Worm (Caenorhabditis elegans) whole organism, L1 larva: Measurements from ENCODE around the gene ceh-57.

Experiments used
- C04F5.9 ChIP-seq: sonication (generic microtip); optimal IDR thresholded peaks from 2 replicates; lab custom pipeline; 2016; ENCODE audit warnings: missing genetic modification characterization, missing compliant biosample characterization
- C16A3.4 ChIP-seq: fragments of 150-350 bp; optimal IDR thresholded peaks from 2 replicates; lab custom pipeline; 2014; ENCODE audit warnings: missing biosample characterization, missing genetic modification characterization
- F16B12.6 ChIP-seq: fragments of 150-350 bp; optimal IDR thresholded peaks from 2 replicates; lab custom pipeline; 2014; ENCODE audit warnings: missing biosample characterization, missing genetic modification characterization
- Y116A8C.19 ChIP-seq: sonication (generic microtip); optimal IDR thresholded peaks from 2 replicates; lab custom pipeline; 2016; ENCODE audit warnings: missing compliant biosample characterization, missing genetic modification characterization, borderline replicate concordance
- alr-1 ChIP-seq: fragments of 200-800 bp; sonication (Bioruptor generic); optimal IDR thresholded peaks from 2 replicates; lab custom pipeline; 2018; ENCODE audit warnings: borderline replicate concordance, mild to moderate bottlenecking, missing genetic modification characterization, missing compliant biosample characterization
- aly-2 ChIP-seq: fragments of 150-350 bp; optimal IDR thresholded peaks from 2 replicates; lab custom pipeline; 2014; ENCODE audit warnings: missing biosample characterization, missing genetic modification characterization
- ama-1 ChIP-seq: fragments of 150-350 bp; optimal IDR thresholded peaks from 2 replicates; lab custom pipeline; 2014
- ceh-63 ChIP-seq: fragments of 200-800 bp; sonication (Bioruptor generic); optimal IDR thresholded peaks from 2 replicates; lab custom pipeline; 2018; ENCODE audit warnings: mild to moderate bottlenecking, missing genetic modification characterization, missing compliant biosample characterization
- ceh-8 ChIP-seq: fragments of 200-800 bp; sonication (Bioruptor generic); optimal IDR thresholded peaks from 2 replicates; lab custom pipeline; 2018; ENCODE audit warnings: mild to moderate bottlenecking, missing genetic modification characterization, moderate library complexity, missing compliant biosample characterization
- ceh-82 ChIP-seq, 3 experiments: fragments of 150-350 bp in 1 of 3; sonication (generic microtip) in 2 of 3; optimal IDR thresholded peaks; 2 replicates each; lab custom pipeline; 2014 to 2017; ENCODE audit warnings: missing biosample characterization in 3 of 3, missing genetic modification characterization in 3 of 3
- ceh-88 ChIP-seq: fragments of 200-800 bp; sonication (Bioruptor generic); IDR thresholded peaks from 2 replicates; pipeline ENCODE4 v1.3.6; 2022; ENCODE audit warnings: missing genetic modification characterization, missing compliant biosample characterization
- efl-1 ChIP-seq, 4 experiments: fragments of 150-350 bp; optimal IDR thresholded peaks in 3 of 4; peaks in 1 of 4; 1 replicate in 1 of 4; 2 replicates in 3 of 4; lab custom pipeline; 2014; ENCODE audit warnings: missing biosample characterization in 2 of 4, missing genetic modification characterization in 2 of 4, missing genetic modification reagents in 2 of 4
- egl-27 ChIP-seq, 2 experiments: fragments of 150-350 bp in 1 of 2; sonication (generic microtip); optimal IDR thresholded peaks; 3 replicates each; lab custom pipeline; 2017 to 2018; ENCODE audit warnings: missing biosample characterization in 2 of 2, missing genetic modification characterization in 2 of 2, missing genetic modification reagents in 2 of 2
- ets-5 ChIP-seq: fragments of 200-800 bp; sonication (Bioruptor generic); IDR thresholded peaks from 2 replicates; pipeline ENCODE4 v1.3.6; 2022; ENCODE audit warnings: missing genetic modification characterization, missing compliant biosample characterization
- fkh-10 ChIP-seq: sonication (generic microtip); optimal IDR thresholded peaks from 2 replicates; lab custom pipeline; 2017; ENCODE audit warnings: missing biosample characterization, missing genetic modification reagents, missing genetic modification characterization
- fkh-8 ChIP-seq: sonication (generic microtip); optimal IDR thresholded peaks from 2 replicates; lab custom pipeline; 2016; ENCODE audit warnings: mild to moderate bottlenecking, missing genetic modification characterization, missing compliant biosample characterization
- fos-1 ChIP-seq: fragments of 150-350 bp; optimal IDR thresholded peaks from 2 replicates; lab custom pipeline; 2014; ENCODE audit warnings: missing biosample characterization, missing genetic modification characterization
- grh-1 ChIP-seq: fragments of 200-800 bp; sonication (Bioruptor generic); IDR thresholded peaks from 2 replicates; pipeline ENCODE4 v1.3.6; 2022; ENCODE audit warnings: missing genetic modification reagents, missing genetic modification characterization, missing compliant biosample characterization
- hlh-17 ChIP-seq: fragments of 200-800 bp; sonication (Bioruptor generic); optimal IDR thresholded peaks from 2 replicates; lab custom pipeline; 2018; ENCODE audit warnings: missing genetic modification characterization, mild to moderate bottlenecking, missing compliant biosample characterization, moderate library complexity, borderline replicate concordance
- irx-1 ChIP-seq: sonication (generic microtip); optimal IDR thresholded peaks from 2 replicates; lab custom pipeline; 2016; ENCODE audit warnings: missing genetic modification characterization, missing compliant biosample characterization
- jun-1 ChIP-seq: fragments of 150-350 bp; optimal IDR thresholded peaks from 2 replicates; lab custom pipeline; 2014; ENCODE audit warnings: missing biosample characterization, missing genetic modification reagents, missing genetic modification characterization
- lin-13 ChIP-seq: fragments of 150-350 bp; optimal IDR thresholded peaks from 2 replicates; lab custom pipeline; 2014; ENCODE audit warnings: missing biosample characterization, missing genetic modification reagents, missing genetic modification characterization
- lin-14 ChIP-seq: fragments of 200-800 bp; sonication (Bioruptor generic); optimal IDR thresholded peaks from 2 replicates; lab custom pipeline; 2018; ENCODE audit warnings: mild to moderate bottlenecking, missing genetic modification characterization, moderate library complexity, missing compliant biosample characterization
- lin-15B ChIP-seq: fragments of 150-350 bp; sonication (generic microtip); optimal IDR thresholded peaks from 3 replicates; lab custom pipeline; 2014; ENCODE audit warnings: missing biosample characterization, missing genetic modification characterization
- lin-39 ChIP-seq: fragments of 150-350 bp; optimal IDR thresholded peaks from 2 replicates; lab custom pipeline; 2014; ENCODE audit warnings: missing biosample characterization, missing genetic modification reagents, missing genetic modification characterization
- lsy-2 ChIP-seq, 2 experiments: fragments of 150-350 bp; optimal IDR thresholded peaks; 2 replicates each; lab custom pipeline; 2014; ENCODE audit warnings: missing biosample characterization in 2 of 2, missing genetic modification characterization in 2 of 2
- mdl-1 ChIP-seq, 2 experiments: fragments of 150-350 bp; optimal IDR thresholded peaks; 2 replicates each; lab custom pipeline; 2014 to 2017; ENCODE audit warnings: missing biosample characterization in 2 of 2, missing genetic modification characterization in 2 of 2, inconsistent platforms in 1 of 2
- nhr-11 ChIP-seq: fragments of 150-350 bp; optimal IDR thresholded peaks from 2 replicates; lab custom pipeline; 2014; ENCODE audit warnings: missing biosample characterization, missing genetic modification characterization
- nhr-19 ChIP-seq: fragments of 200-800 bp; sonication (Bioruptor generic); conservative IDR thresholded peaks from 2 replicates; pipeline ENCODE4 v1.3.6; 2022; ENCODE audit warnings: missing genetic modification characterization, missing compliant biosample characterization
- nhr-20 ChIP-seq: sonication (generic microtip); optimal IDR thresholded peaks from 2 replicates; lab custom pipeline; 2016; ENCODE audit warnings: mild to moderate bottlenecking, missing genetic modification characterization, missing compliant biosample characterization
- nhr-237 ChIP-seq: fragments of 150-350 bp; optimal IDR thresholded peaks from 2 replicates; lab custom pipeline; 2014; ENCODE audit warnings: missing biosample characterization, missing genetic modification characterization
- nhr-47 ChIP-seq: sonication (generic microtip); optimal IDR thresholded peaks from 2 replicates; lab custom pipeline; 2016; ENCODE audit warnings: mild to moderate bottlenecking, missing genetic modification characterization, moderate library complexity, missing compliant biosample characterization
- nhr-71 ChIP-seq: sonication (generic microtip); optimal IDR thresholded peaks from 2 replicates; lab custom pipeline; 2016; ENCODE audit warnings: mild to moderate bottlenecking, missing genetic modification characterization, moderate library complexity, missing compliant biosample characterization
- nhr-76 ChIP-seq: sonication (generic microtip); optimal IDR thresholded peaks from 2 replicates; lab custom pipeline; 2017; ENCODE audit warnings: missing biosample characterization, missing genetic modification characterization
- nhr-77 ChIP-seq: fragments of 150-350 bp; optimal IDR thresholded peaks from 2 replicates; lab custom pipeline; 2014; ENCODE audit warnings: missing biosample characterization, missing genetic modification characterization
- nhr-85 ChIP-seq: sonication (generic microtip); peaks from one replicate; lab custom pipeline; 2016; ENCODE audit warnings: missing genetic modification characterization, inconsistent platforms, missing compliant biosample characterization
- nhr-90 ChIP-seq: sonication (generic microtip); optimal IDR thresholded peaks from 2 replicates; lab custom pipeline; 2016; ENCODE audit warnings: mild to moderate bottlenecking, missing genetic modification characterization, missing compliant biosample characterization; ENCODE audit not compliant: poor library complexity
- pag-3 ChIP-seq: sonication (generic microtip); optimal IDR thresholded peaks from 2 replicates; lab custom pipeline; 2017; ENCODE audit warnings: missing genetic modification characterization, mild to moderate bottlenecking, missing compliant biosample characterization, antibody characterized with exemption, borderline replicate concordance; ENCODE audit not compliant: insufficient read depth
- pqm-1 ChIP-seq: sonication (generic microtip); optimal IDR thresholded peaks from 3 replicates; lab custom pipeline; 2017; ENCODE audit warnings: missing biosample characterization, missing genetic modification characterization
- skn-1 ChIP-seq: fragments of 150-350 bp; optimal IDR thresholded peaks from 2 replicates; lab custom pipeline; 2014; ENCODE audit warnings: missing biosample characterization, missing genetic modification characterization
- snu-23 ChIP-seq: sonication (generic microtip); optimal IDR thresholded peaks from 2 replicates; lab custom pipeline; 2016; ENCODE audit warnings: missing genetic modification characterization, missing compliant biosample characterization
- sptf-1 ChIP-seq: fragments of 150-350 bp; optimal IDR thresholded peaks from 2 replicates; lab custom pipeline; 2014; ENCODE audit warnings: missing biosample characterization, missing genetic modification characterization
- sup-37 ChIP-seq: fragments of 200-800 bp; sonication (Bioruptor generic); optimal IDR thresholded peaks from 2 replicates; lab custom pipeline; 2018; ENCODE audit warnings: mild to moderate bottlenecking, missing genetic modification characterization, missing compliant biosample characterization
- tbx-2 ChIP-seq: sonication (generic microtip); optimal IDR thresholded peaks from 2 replicates; lab custom pipeline; 2016; ENCODE audit warnings: missing genetic modification characterization, missing compliant biosample characterization
- unc-130 ChIP-seq: fragments of 150-350 bp; optimal IDR thresholded peaks from 2 replicates; lab custom pipeline; 2017; ENCODE audit warnings: missing biosample characterization, missing genetic modification characterization, inconsistent platforms
- unc-30 ChIP-seq: sonication (generic microtip); optimal IDR thresholded peaks from 2 replicates; lab custom pipeline; 2017; ENCODE audit warnings: missing biosample characterization, missing genetic modification characterization
- unc-62 ChIP-seq: fragments of 150-350 bp; optimal IDR thresholded peaks from 2 replicates; lab custom pipeline; 2014; ENCODE audit warnings: missing biosample characterization, missing genetic modification reagents, missing genetic modification characterization
- zag-1 ChIP-seq: fragments of 150-350 bp; optimal IDR thresholded peaks from 2 replicates; lab custom pipeline; 2014; ENCODE audit warnings: missing biosample characterization, missing genetic modification characterization
- zip-4 ChIP-seq: fragments of 200-800 bp; sonication (Bioruptor generic); optimal IDR thresholded peaks from 2 replicates; lab custom pipeline; 2018; ENCODE audit warnings: mild to moderate bottlenecking, missing genetic modification characterization, moderate library complexity, missing compliant biosample characterization
- ztf-11 ChIP-seq, 2 experiments: sonication (generic microtip); optimal IDR thresholded peaks; 2 replicates each; lab custom pipeline; 2016 to 2017; ENCODE audit warnings: missing genetic modification characterization in 2 of 2, missing biosample characterization in 1 of 2, missing compliant biosample characterization in 1 of 2

The ceh-57 gene

DNA sequence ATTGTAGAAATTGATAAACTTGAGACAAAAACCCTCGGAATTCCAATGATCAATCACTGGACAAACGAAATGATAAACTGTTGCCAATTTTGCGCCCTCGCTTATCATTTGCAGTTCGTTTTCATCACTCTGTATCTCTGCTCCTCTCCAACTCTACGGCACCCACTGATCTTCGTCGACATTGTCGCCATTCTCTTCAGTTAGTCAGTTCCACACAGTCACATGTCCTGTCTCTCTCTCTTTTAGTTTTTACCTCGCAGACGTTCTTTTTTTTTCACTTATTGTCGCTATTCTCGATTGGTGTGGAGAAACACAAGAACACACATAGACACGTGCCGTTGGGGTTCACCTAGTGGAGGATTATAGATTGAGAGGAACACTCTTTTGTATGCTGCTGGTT, 21.9 kb upstream of the ceh-57 start (continued):
- TF ChIP-seq nhr-85: peak; percentile 86
- TF ChIP-seq Y116A8C.19: no peak
- TF ChIP-seq nhr-90 (tag; lab: Kevin White, UChicago): peak; percentile 56
- TF ChIP-seq ceh-88 (GFP tag; lab: Robert Waterston, UW): no peak
- TF ChIP-seq sup-37 (GFP tag; lab: Kevin White, UChicago): no peak
- TF ChIP-seq unc-62 (GFP tag; lab: Kevin White, UChicago): no peak
- TF ChIP-seq nhr-19 (GFP tag; lab: Robert Waterston, UW): peak; percentile 61
- no peak for TF ChIP-seq nhr-237 (tag; lab: Kevin White, UChicago)
- no peak for TF ChIP-seq ceh-82 (tag; optimal IDR thresholded peaks at IDR 0.05; lab: Kevin White, UChicago)
- TF ChIP-seq fkh-8: no peak
- no peak for TF ChIP-seq lin-39 (tag; lab: Kevin White, UChicago)
- TF ChIP-seq F16B12.6: no peak
- TF ChIP-seq pag-3: no peak
- TF ChIP-seq ceh-8 (GFP tag; lab: Kevin White, UChicago): no peak
- no peak for TF ChIP-seq grh-1 (GFP tag; lab: Robert Waterston, UW)
- TF ChIP-seq ama-1 (lab: Kevin White, UChicago): no peak
- peak in 1 of 2 experiments; percentile 4 for TF ChIP-seq efl-1 (optimal IDR thresholded peaks at IDR 0.05; lab: Kevin White, UChicago)
- peak in 1 of 2 experiments; percentile 94 for TF ChIP-seq efl-1 (GFP tag; optimal IDR thresholded peaks at IDR 0.05 in 1 of 2; lab: Kevin White, UChicago)
- peak; percentile 77 for TF ChIP-seq nhr-71
- TF ChIP-seq ztf-11 (tag; optimal IDR thresholded peaks at IDR 0.05; lab: Kevin White, UChicago): no peak
- peak; percentile 34 to 41 for TF ChIP-seq lsy-2 (tag; optimal IDR thresholded peaks at IDR 0.05; lab: Kevin White, UChicago)
- TF ChIP-seq ceh-63: no peak
- TF ChIP-seq nhr-20 (tag; lab: Kevin White, UChicago): peak; percentile 74
- TF ChIP-seq fkh-10 (GFP tag; lab: Kevin White, UChicago): no peak
- TF ChIP-seq lin-15B (tag; lab: Kevin White, UChicago): no peak
- peak; percentile 26 for TF ChIP-seq unc-130 (tag; lab: Kevin White, UChicago)
- no peak for TF ChIP-seq nhr-77 (tag; lab: Kevin White, UChicago)
- no peak for TF ChIP-seq alr-1 (tag; lab: Kevin White, UChicago)
- TF ChIP-seq snu-23 (GFP tag; lab: Kevin White, UChicago): peak; percentile 64
- peak; percentile 19 for TF ChIP-seq nhr-47 (tag; lab: Kevin White, UChicago)
- TF ChIP-seq hlh-17 (GFP tag; lab: Kevin White, UChicago): no peak
- TF ChIP-seq tbx-2 (tag; lab: Kevin White, UChicago): peak; percentile 17
- no peak for TF ChIP-seq zag-1 (tag; lab: Kevin White, UChicago)
- TF ChIP-seq nhr-76 (tag; lab: Kevin White, UChicago): no peak
- no peak for TF ChIP-seq egl-27 (tag; optimal IDR thresholded peaks at IDR 0.05; lab: Kevin White, UChicago)

DNA sequence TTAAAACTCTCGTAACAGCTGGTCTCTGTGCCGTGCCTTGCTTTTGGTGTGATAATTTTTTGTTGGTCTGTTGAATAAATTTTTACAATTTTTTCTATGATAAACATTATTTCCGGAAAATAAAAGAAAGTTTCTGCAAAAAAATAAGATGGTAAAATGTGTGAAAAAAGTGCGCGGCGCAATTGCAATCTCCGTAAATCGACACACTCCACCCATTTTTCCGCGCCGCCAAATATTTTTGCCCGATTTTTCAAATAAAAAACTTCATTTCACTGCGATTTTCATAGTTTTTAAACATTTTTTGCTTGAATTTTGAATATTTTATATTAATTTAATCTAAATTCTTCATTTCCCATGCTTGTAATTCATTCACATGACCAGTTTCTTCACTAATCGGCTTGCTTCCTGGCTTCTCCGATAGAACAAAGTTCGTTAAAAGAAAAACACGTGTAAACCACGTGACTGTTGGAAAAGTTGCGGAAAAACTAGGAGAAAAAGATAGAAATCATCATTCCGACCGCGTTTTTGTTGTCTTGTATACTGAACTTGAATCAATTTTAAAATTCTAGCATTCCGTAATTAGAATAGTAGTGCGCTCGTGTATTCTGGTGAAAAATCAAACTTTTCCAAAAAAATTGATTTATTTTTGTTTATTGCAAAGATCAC, 21.1 kb upstream of the ceh-57 start:
- TF ChIP-seq nhr-11: no peak
- TF ChIP-seq ets-5: no peak
- peak; percentile 82 for TF ChIP-seq nhr-19 (GFP tag; lab: Robert Waterston, UW)
- no peak for TF ChIP-seq fos-1 (tag; lab: Kevin White, UChicago)
- TF ChIP-seq lin-13: peak; percentile 47
- TF ChIP-seq irx-1 (tag; lab: Kevin White, UChicago): peak; percentile 49
- TF ChIP-seq mdl-1 (tag; optimal IDR thresholded peaks at IDR 0.05; lab: Kevin White, UChicago): peak in 1 of 2 experiments; percentile 44
- TF ChIP-seq unc-30 (tag; lab: Kevin White, UChicago): no peak
- TF ChIP-seq skn-1 (tag; lab: Kevin White, UChicago): peak; percentile 61
- peak; percentile 66 for TF ChIP-seq C16A3.4 (tag; lab: Kevin White, UChicago)
- TF ChIP-seq jun-1 (tag; lab: Kevin White, UChicago): peak; percentile 54
- peak; percentile 70 to 76 (median 73) for TF ChIP-seq ceh-82 (tag; optimal IDR thresholded peaks at IDR 0.05; lab: Kevin White, UChicago)
- peak; percentile 70 for TF ChIP-seq nhr-90 (tag; lab: Kevin White, UChicago)
- peak; percentile 93 for TF ChIP-seq nhr-85
- peak; percentile 85 for TF ChIP-seq lin-14 (GFP tag; lab: Kevin White, UChicago)
- TF ChIP-seq sptf-1 (tag; lab: Kevin White, UChicago): no peak
- peak; percentile 13 for TF ChIP-seq sup-37 (GFP tag; lab: Kevin White, UChicago)
- peak; percentile 16 for TF ChIP-seq ama-1 (lab: Kevin White, UChicago)
- no peak for TF ChIP-seq aly-2 (tag; lab: Kevin White, UChicago)
- peak; percentile 19 for TF ChIP-seq zip-4
- TF ChIP-seq nhr-47 (tag; lab: Kevin White, UChicago): peak; percentile 80
- no peak for TF ChIP-seq pqm-1
- peak; percentile 2 for TF ChIP-seq C04F5.9 (tag; lab: Kevin White, UChicago)
- TF ChIP-seq tbx-2 (tag; lab: Kevin White, UChicago): peak; percentile 69
